Worm (Caenorhabditis elegans) whole organism, L2 larva: Measurements from ENCODE around the gene F53B7.7.

Experiments
- C34F6.9 ChIP-seq: fragments of 150-350 bp; optimal IDR thresholded peaks from 2 replicates; lab custom pipeline; 2014; ENCODE audit warnings: missing biosample characterization, missing genetic modification characterization
- F13H6.1 ChIP-seq: sonication (generic microtip); optimal IDR thresholded peaks from 2 replicates; lab custom pipeline; 2016; ENCODE audit warnings: missing genetic modification characterization, missing compliant biosample characterization
- Y55F3AM.14 ChIP-seq: fragments of 200-800 bp; sonication (Bioruptor generic); optimal IDR thresholded peaks from 2 replicates; lab custom pipeline; 2018; ENCODE audit warnings: mild to moderate bottlenecking, missing genetic modification characterization, missing compliant biosample characterization
- ZK546.5 ChIP-seq: sonication (generic microtip); optimal IDR thresholded peaks from 2 replicates; lab custom pipeline; 2017; ENCODE audit warnings: missing biosample characterization, missing genetic modification characterization
- alr-1 ChIP-seq: fragments of 150-350 bp; optimal IDR thresholded peaks from 2 replicates; lab custom pipeline; 2014; ENCODE audit warnings: missing biosample characterization, missing genetic modification characterization
- aly-2 ChIP-seq: fragments of 150-350 bp; optimal IDR thresholded peaks from 2 replicates; lab custom pipeline; 2014; ENCODE audit warnings: missing biosample characterization, missing genetic modification characterization
- ama-1 ChIP-seq: fragments of 150-350 bp; optimal IDR thresholded peaks from 2 replicates; lab custom pipeline; 2018; ENCODE audit warnings: inconsistent platforms
- blmp-1 ChIP-seq: sonication (generic microtip); optimal IDR thresholded peaks from 2 replicates; lab custom pipeline; 2017; ENCODE audit warnings: missing genetic modification characterization, mild to moderate bottlenecking, missing compliant biosample characterization, antibody characterized with exemption, moderate library complexity; ENCODE audit not compliant: insufficient read depth
- ceh-16 ChIP-seq: fragments of 150-350 bp; optimal IDR thresholded peaks from 2 replicates; lab custom pipeline; 2014; ENCODE audit warnings: missing biosample characterization, missing genetic modification characterization
- crh-2 ChIP-seq: sonication (generic microtip); optimal IDR thresholded peaks from 2 replicates; lab custom pipeline; 2017; ENCODE audit warnings: missing biosample characterization, missing genetic modification characterization
- egl-27 ChIP-seq: sonication (generic microtip); optimal IDR thresholded peaks from 3 replicates; lab custom pipeline; 2017; ENCODE audit warnings: missing biosample characterization, missing genetic modification reagents, missing genetic modification characterization
- elt-1 ChIP-seq: fragments of 150-350 bp; optimal IDR thresholded peaks from 2 replicates; lab custom pipeline; 2014; ENCODE audit warnings: missing biosample characterization, missing genetic modification characterization
- fos-1 ChIP-seq: fragments of 150-350 bp; optimal IDR thresholded peaks from 2 replicates; lab custom pipeline; 2014; ENCODE audit warnings: missing biosample characterization, missing genetic modification characterization
- gmeb-1 ChIP-seq: fragments of 150-350 bp; optimal IDR thresholded peaks from 2 replicates; lab custom pipeline; 2014; ENCODE audit warnings: missing biosample characterization, missing genetic modification characterization
- lin-11 ChIP-seq: fragments of 150-350 bp; sonication (generic microtip); optimal IDR thresholded peaks from 2 replicates; lab custom pipeline; 2014; ENCODE audit warnings: missing biosample characterization, missing genetic modification characterization, inconsistent platforms, mixed read lengths
- lin-13 ChIP-seq: fragments of 150-350 bp; optimal IDR thresholded peaks from 2 replicates; lab custom pipeline; 2014; ENCODE audit warnings: missing biosample characterization, missing genetic modification reagents, missing genetic modification characterization
- lin-39 ChIP-seq: fragments of 150-350 bp; optimal IDR thresholded peaks from 2 replicates; lab custom pipeline; 2014; ENCODE audit warnings: missing biosample characterization, missing genetic modification reagents, missing genetic modification characterization
- lsy-2 ChIP-seq, 2 experiments: fragments of 150-350 bp in 1 of 2; sonication (generic microtip) in 1 of 2; optimal IDR thresholded peaks; 2 replicates each; lab custom pipeline; 2014 to 2017; ENCODE audit warnings: missing biosample characterization in 2 of 2, missing genetic modification characterization in 2 of 2
- nhr-11 ChIP-seq: fragments of 150-350 bp; optimal IDR thresholded peaks from 2 replicates; lab custom pipeline; 2014; ENCODE audit warnings: missing biosample characterization, missing genetic modification characterization
- nhr-12 ChIP-seq: fragments of 150-350 bp; optimal IDR thresholded peaks from 2 replicates; lab custom pipeline; 2014; ENCODE audit warnings: missing biosample characterization, missing genetic modification characterization
- nhr-129 ChIP-seq: fragments of 150-350 bp; optimal IDR thresholded peaks from 2 replicates; lab custom pipeline; 2014; ENCODE audit warnings: missing biosample characterization, missing genetic modification characterization
- nhr-21 ChIP-seq: fragments of 150-350 bp; optimal IDR thresholded peaks from 2 replicates; lab custom pipeline; 2014; ENCODE audit warnings: missing biosample characterization, missing genetic modification characterization
- nhr-23 ChIP-seq: fragments of 150-350 bp; optimal IDR thresholded peaks from 2 replicates; lab custom pipeline; 2014; ENCODE audit warnings: missing biosample characterization, missing genetic modification reagents, missing genetic modification characterization
- nhr-237 ChIP-seq: fragments of 150-350 bp; optimal IDR thresholded peaks from 2 replicates; lab custom pipeline; 2014; ENCODE audit warnings: missing biosample characterization, missing genetic modification characterization
- nhr-25 ChIP-seq: fragments of 150-350 bp; sonication (generic microtip); optimal IDR thresholded peaks from 3 replicates; lab custom pipeline; 2014; ENCODE audit warnings: missing biosample characterization, missing genetic modification characterization
- nhr-6 ChIP-seq: fragments of 150-350 bp; optimal IDR thresholded peaks from 2 replicates; lab custom pipeline; 2014; ENCODE audit warnings: missing biosample characterization, missing genetic modification characterization
- peb-1 ChIP-seq: fragments of 150-350 bp; optimal IDR thresholded peaks from 2 replicates; lab custom pipeline; 2014; ENCODE audit warnings: missing biosample characterization, missing genetic modification characterization
- sem-4 ChIP-seq: fragments of 150-350 bp; optimal IDR thresholded peaks from 2 replicates; lab custom pipeline; 2014; ENCODE audit warnings: missing biosample characterization, missing genetic modification reagents, missing genetic modification characterization
- skn-1 ChIP-seq: sonication (generic microtip); optimal IDR thresholded peaks from 2 replicates; lab custom pipeline; 2017; ENCODE audit warnings: missing biosample characterization, missing genetic modification characterization
- sma-3 ChIP-seq: sonication (generic microtip); optimal IDR thresholded peaks from 2 replicates; lab custom pipeline; 2016; ENCODE audit warnings: missing genetic modification reagents, missing genetic modification characterization, missing compliant biosample characterization
- sma-9 ChIP-seq, 2 experiments: fragments of 150-350 bp in 1 of 2; sonication (generic microtip) in 1 of 2; optimal IDR thresholded peaks; 2 replicates each; lab custom pipeline; 2014 to 2016; ENCODE audit warnings: missing genetic modification characterization in 2 of 2, mild to moderate bottlenecking in 1 of 2, missing biosample characterization in 1 of 2, missing compliant biosample characterization in 1 of 2, missing genetic modification reagents in 1 of 2, moderate library complexity in 1 of 2
- snpc-4 ChIP-seq: fragments of 150-350 bp; optimal IDR thresholded peaks from 2 replicates; lab custom pipeline; 2014; ENCODE audit warnings: missing biosample characterization, missing genetic modification characterization
- unc-55 ChIP-seq: fragments of 150-350 bp; sonication (generic microtip); optimal IDR thresholded peaks from 3 replicates; lab custom pipeline; 2014; ENCODE audit warnings: missing biosample characterization, missing genetic modification reagents, missing genetic modification characterization
- zag-1 ChIP-seq: fragments of 150-350 bp; optimal IDR thresholded peaks from 2 replicates; lab custom pipeline; 2014; ENCODE audit warnings: missing biosample characterization, missing genetic modification characterization
- ztf-4 ChIP-seq: fragments of 150-350 bp; optimal IDR thresholded peaks from 2 replicates; lab custom pipeline; 2014; ENCODE audit warnings: missing biosample characterization, missing genetic modification characterization

Gene F53B7.7

DNA sequence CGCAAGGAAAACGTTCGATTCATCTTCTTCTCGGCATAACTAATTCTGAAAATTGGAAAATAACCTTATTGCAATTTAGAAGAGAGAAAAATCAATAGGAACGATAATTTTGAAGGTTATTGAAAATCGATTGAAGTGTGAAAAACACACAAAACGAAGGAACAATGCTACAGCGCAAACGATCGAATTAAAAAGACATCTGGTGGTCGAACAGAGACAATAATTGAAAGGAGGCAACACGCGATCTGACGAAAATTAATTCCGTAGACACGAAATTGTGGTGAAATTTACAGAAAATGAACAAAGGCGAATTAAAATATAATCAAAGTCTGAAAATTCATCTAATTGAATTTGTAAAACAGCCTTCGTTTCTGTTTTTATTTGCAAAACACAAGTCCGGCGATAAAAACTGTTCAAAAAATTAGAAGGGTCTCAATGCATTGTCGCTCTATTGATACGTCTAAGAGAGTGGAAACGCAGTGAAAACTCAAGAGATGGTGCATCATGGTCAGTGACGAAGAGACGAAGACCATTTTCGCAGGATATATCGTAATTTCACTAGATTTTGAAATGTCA, 40.6 kb downstream of the F53B7.7 start, which contains the start of gene pak-2:
Gene pak-2, minus strand, starts transcription at position 51 of the 576 bp plus-strand sequence.
- TF ChIP-seq gmeb-1: peak; percentile 69
- no peak for TF ChIP-seq ztf-4 (tag; lab: Kevin White, UChicago)
- TF ChIP-seq aly-2 (tag; lab: Kevin White, UChicago): no peak
- TF ChIP-seq F13H6.1 (tag; lab: Kevin White, UChicago): peak; percentile 81
- peak; percentile 75 for TF ChIP-seq nhr-6 (tag; lab: Kevin White, UChicago)
- peak; percentile 93 for TF ChIP-seq sma-3 (GFP tag; lab: Kevin White, UChicago)
- TF ChIP-seq nhr-25 (tag; lab: Kevin White, UChicago): peak; percentile 76
- peak; percentile 95 for TF ChIP-seq unc-55 (GFP tag; lab: Kevin White, UChicago)
- peak; percentile 76 for TF ChIP-seq fos-1
- no peak for TF ChIP-seq snpc-4 (tag; lab: Kevin White, UChicago)
- TF ChIP-seq ama-1 (lab: Kevin White, UChicago): no peak
- TF ChIP-seq sma-9 (GFP tag; optimal IDR thresholded peaks at IDR 0.05; lab: Kevin White, UChicago): peak; percentile 62
- no peak for TF ChIP-seq sma-9 (tag; optimal IDR thresholded peaks at IDR 0.05; lab: Kevin White, UChicago)
- peak; percentile 55 for TF ChIP-seq egl-27 (tag; lab: Kevin White, UChicago)
- TF ChIP-seq lsy-2 (tag; optimal IDR thresholded peaks at IDR 0.05; lab: Kevin White, UChicago): peak; percentile 38 to 85
- TF ChIP-seq alr-1: no peak
- peak; percentile 39 for TF ChIP-seq blmp-1 (tag; lab: Kevin White, UChicago)
- TF ChIP-seq zag-1 (tag; lab: Kevin White, UChicago): peak; percentile 12
- peak; percentile 74 for TF ChIP-seq crh-2 (tag; lab: Kevin White, UChicago)
- peak; percentile 37 for TF ChIP-seq Y55F3AM.14 (GFP tag; lab: Kevin White, UChicago)
- TF ChIP-seq ZK546.5 (tag; lab: Kevin White, UChicago): no peak
- TF ChIP-seq lin-13 (GFP tag; lab: Kevin White, UChicago): peak; percentile 84
- TF ChIP-seq nhr-129: peak; percentile 90
- TF ChIP-seq C34F6.9 (tag; lab: Kevin White, UChicago): peak; percentile 93
- TF ChIP-seq nhr-21 (tag; lab: Kevin White, UChicago): peak; percentile 39
- TF ChIP-seq ceh-16 (tag; lab: Kevin White, UChicago): no peak
- TF ChIP-seq skn-1 (tag; lab: Kevin White, UChicago): no peak
- peak; percentile 45 for TF ChIP-seq sem-4 (tag; lab: Kevin White, UChicago)

DNA sequence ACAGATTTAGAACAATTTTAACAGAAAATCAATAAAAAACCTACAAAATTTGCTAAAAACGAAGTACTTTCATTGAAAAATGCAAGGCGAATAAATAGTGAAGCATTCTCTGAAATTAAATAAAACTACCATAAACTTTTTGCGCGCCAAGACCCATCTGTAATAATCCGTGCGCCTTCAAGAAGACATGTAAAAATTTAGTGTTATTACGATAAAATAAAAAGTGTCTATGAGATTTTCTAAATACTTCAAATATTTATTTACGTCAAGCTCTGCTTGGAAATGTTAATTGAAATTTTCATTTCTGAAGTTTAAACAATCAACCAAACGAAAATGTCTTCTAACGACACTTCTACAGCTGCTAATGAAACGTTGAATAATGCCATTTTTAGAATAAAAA, 41.1 kb downstream of the F53B7.7 start, which contains the start of gene C45B11.9:
Gene C45B11.9, plus strand, starts transcription at position 301 of the 400 bp plus-strand sequence.
- TF ChIP-seq lsy-2 (tag; optimal IDR thresholded peaks at IDR 0.05; lab: Kevin White, UChicago) (no peak), nhr-25 (tag; lab: Kevin White, UChicago) (no peak), nhr-11 (tag; lab: Kevin White, UChicago) (no peak), nhr-23 (tag; lab: Kevin White, UChicago) (no peak), C34F6.9 (tag; lab: Kevin White, UChicago) (no peak), fos-1 (no peak), nhr-237 (tag; lab: Kevin White, UChicago) (no peak), sma-9 (GFP tag; optimal IDR thresholded peaks at IDR 0.05; lab: Kevin White, UChicago) (no peak), sma-9 (tag; optimal IDR thresholded peaks at IDR 0.05; lab: Kevin White, UChicago) (no peak), F13H6.1 (tag; lab: Kevin White, UChicago) (no peak), sem-4 (tag; lab: Kevin White, UChicago) (no peak), nhr-12 (tag; lab: Kevin White, UChicago) (no peak), peb-1 (tag; lab: Kevin White, UChicago) (no peak)

DNA sequence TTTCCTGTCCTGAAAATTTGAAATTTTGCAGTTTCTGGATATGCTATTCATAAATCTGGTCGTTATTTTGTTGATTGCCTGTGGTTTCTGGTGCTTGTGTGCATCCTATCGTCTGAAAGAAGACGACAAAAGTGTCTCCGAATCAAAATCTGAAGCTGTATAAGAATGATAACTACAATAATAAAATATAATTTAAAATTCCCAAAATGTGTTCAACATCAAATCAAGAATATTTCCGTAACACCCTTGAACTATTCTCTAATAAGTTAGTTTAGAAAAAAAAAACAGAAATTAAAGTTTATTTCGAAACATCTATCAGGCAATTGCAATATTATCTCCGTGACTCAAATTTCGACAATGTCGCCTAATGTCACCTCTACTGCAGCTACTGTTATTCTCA, 41.6 kb downstream of the F53B7.7 start, which contains the start of gene C45B11.8:
Gene C45B11.8, plus strand, starts transcription at position 301 of the 400 bp plus-strand sequence.
- TF ChIP-seq nhr-21 (tag; lab: Kevin White, UChicago) (no peak), elt-1 (no peak), nhr-237 (tag; lab: Kevin White, UChicago) (no peak), ceh-16 (tag; lab: Kevin White, UChicago) (no peak), fos-1 (no peak), sem-4 (tag; lab: Kevin White, UChicago) (no peak), lin-39 (tag; lab: Kevin White, UChicago) (no peak), lsy-2 (tag; optimal IDR thresholded peaks at IDR 0.05; lab: Kevin White, UChicago) (no peak), crh-2 (tag; lab: Kevin White, UChicago) (no peak), unc-55 (GFP tag; lab: Kevin White, UChicago) (no peak), lin-11 (tag; lab: Kevin White, UChicago) (no peak), lin-13 (GFP tag; lab: Kevin White, UChicago) (no peak)
